Fruit fly (Drosophila melanogaster) S2 (cell line): ENCODE data around the gene mat.
"Not testable (repeated sequence)": the region's sequence is repeated elsewhere in the genome, so short reads cannot be mapped to it uniquely, and the experiment has no call there.

Experiments used
- CG8478 ChIP-seq: fragments of >200 bp; optimal IDR thresholded peaks from 2 replicates; lab custom pipeline; 2018
- CTCF ChIP-seq, 2 experiments: fragments of >200 bp; optimal IDR thresholded peaks; 2 replicates each; lab custom pipeline; 2018

The mat gene

DNA sequence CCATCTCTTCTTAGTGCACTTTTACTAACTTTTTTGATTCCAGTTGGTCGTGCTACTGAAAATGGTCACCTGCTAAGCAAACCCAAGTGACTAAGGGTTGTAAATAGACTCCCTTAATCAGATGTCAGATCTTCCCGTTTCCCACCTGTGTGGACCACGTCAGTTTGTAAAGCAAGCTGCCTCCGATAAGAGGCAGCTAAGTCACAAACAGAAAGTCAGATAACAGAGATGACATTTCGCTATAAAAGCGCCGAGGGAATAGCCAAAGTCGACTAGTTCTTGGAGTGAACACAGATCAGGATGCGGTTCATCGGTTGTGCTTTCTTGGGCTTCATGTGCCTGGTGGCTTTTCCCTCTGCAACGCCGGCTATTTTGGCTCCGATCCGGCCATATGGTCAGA lies at the start of gene mat:
mat (plus strand) TSS at position 301 of the 400 bp plus-strand sequence.
- TF ChIP-seq CG8478 (lab: Kevin White, UChicago) (no peak), CTCF (optimal IDR thresholded peaks at IDR 0.05; lab: Kevin White, UChicago) (no peak)

DNA sequence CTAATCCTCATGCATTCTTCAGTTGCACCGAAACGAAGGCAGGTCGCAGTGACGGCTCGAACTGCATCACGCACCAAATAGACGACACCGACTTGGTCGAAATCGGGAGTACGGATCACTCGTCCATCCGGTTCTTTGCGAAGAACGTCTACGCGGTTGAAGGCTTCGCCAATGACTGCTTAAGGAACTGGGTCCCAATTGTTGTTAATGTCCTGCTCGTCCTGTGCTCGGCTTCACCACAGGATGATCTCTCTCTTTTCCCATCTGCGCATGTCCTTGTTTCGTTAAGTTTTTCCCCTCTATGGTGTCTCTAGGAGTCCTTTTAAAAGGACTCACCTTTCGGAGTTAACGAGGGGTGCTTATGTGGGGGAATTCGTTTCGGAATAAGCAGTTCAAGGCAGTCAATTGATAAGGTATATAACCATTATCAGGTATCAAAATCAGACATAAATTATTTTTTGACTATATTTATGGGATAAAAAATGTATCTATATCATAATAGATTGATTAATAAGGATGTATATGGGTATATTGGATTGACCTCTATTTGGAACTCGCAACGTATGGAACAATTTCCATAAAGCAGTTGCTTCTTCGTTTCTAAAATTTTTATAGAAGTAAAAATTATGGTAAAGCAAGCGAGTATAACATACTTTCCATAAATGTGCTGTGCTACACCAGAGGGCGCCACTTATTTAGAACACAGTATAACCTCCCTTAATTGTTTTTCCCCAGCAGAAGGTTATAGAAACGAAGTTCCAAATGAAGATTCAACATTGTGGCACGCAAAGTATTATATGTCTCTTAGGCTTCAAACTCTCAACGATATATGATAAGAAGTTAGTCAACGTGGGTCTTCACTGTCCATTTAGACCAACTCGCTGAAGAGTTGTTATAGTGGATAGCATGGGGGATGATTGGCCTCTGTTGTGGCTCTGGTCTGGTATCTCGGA lies 45.4 kb upstream of the mat start, which contains the start of gene dpr20:
dpr20 (minus strand) TSS at position 186 of the 953 bp plus-strand sequence.
- TF ChIP-seq CTCF (optimal IDR thresholded peaks at IDR 0.05; lab: Kevin White, UChicago) (peak; percentile 85 to 87), CG8478 (lab: Kevin White, UChicago) (no peak)

DNA sequence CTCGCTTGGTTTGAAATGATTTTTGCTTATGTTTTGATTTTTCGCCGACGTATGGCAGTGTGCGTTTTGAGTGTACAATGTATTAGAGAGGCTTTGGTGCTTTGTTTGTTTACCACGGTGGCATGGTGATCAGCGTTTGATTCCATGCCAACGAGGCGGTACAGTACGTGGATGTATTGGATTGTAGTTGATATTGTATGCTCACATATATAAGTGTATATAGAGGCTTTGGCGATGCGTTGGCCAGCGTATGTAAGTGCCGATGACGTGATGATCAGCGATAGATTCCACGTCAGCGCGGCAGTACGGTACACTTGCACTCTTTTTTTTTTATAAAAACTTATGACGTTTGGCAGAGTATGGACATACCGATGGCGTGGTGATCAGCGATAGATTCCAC lies 37.6 kb upstream of the mat start, which contains the start of gene CG12502:
CG12502 (plus strand) TSS at position 301 of the 400 bp plus-strand sequence.
- TF ChIP-seq CG8478 (lab: Kevin White, UChicago); CTCF (optimal IDR thresholded peaks at IDR 0.05; lab: Kevin White, UChicago): not testable (repeated sequence)

DNA sequence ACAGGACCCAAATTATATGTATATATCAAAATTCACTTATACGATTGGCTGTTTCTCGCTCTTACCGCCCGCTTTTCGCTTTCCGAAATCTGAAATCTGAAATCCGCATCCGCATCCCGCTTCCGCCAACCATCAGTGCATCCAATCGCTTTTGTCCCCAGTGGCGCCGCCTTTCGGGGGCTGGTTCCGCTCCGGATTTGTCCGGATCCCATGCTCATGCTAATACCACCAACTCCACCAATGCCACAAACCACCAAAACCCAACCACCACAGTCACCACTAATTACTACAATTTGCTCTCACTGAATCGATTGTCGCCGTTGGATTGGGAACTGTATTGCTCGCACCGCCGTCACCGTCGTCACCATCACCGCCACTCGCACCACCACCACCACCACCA lies 33.9 kb upstream of the mat start:
- TF ChIP-seq CG8478 (lab: Kevin White, UChicago): no peak
- peak in 1 of 2 experiments; percentile 25 for TF ChIP-seq CTCF (optimal IDR thresholded peaks at IDR 0.05; lab: Kevin White, UChicago)

DNA sequence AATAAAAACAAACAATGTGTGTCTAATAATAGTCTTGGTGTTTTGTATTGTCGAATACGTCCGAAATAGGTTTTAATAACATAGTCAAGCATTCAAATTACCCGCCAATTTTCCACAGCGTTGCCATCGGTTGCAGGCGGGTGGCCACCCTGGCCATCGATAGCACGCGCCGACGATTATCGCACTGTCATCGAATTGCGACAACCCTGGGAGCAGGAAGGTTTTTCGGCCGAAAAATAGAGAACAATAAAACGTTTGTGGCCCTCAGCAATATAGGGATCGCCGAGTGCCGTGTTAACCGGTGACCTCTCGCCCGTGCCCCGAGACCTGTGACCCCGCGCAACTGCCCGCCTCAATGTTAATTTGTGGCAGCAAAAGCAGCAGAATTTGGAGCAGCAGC lies 31.0 kb upstream of the mat start, which contains the start of gene Usp10:
Usp10 (plus strand) TSS at position 187 of the 400 bp plus-strand sequence.
- TF ChIP-seq CG8478 (lab: Kevin White, UChicago): no peak
- TF ChIP-seq CTCF (optimal IDR thresholded peaks at IDR 0.05; lab: Kevin White, UChicago): peak in 1 of 2 experiments; percentile 38

DNA sequence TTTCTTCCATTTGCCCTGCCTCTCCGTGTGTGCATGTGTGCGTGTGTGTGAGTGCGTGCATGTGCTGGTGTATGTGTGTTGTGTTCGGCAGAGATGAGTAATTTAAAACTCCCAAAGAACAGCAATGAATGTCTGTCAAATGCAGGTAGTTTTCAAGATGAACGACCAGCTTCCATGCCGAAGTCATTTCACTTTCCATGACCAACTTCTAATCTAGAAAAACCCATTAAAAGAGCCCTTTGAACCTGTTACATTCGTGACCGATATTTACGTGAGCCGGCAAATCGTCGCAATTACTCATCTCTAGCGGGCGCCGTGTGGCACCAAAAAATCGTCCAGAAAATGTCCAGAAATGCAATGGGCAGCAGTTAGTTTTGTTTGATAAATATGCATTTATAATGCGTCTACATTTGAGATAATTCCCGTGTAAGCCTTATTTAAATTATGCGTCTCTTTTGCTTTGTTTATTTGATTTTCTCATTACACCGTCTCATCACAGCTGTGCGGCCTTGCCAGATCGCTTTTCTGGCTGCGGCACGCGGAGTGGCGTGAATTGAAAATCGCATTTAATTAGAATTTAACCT lies 30.2 kb upstream of the mat start:
- TF ChIP-seq CTCF (optimal IDR thresholded peaks at IDR 0.05; lab: Kevin White, UChicago) (no peak), CG8478 (lab: Kevin White, UChicago) (no peak)

DNA sequence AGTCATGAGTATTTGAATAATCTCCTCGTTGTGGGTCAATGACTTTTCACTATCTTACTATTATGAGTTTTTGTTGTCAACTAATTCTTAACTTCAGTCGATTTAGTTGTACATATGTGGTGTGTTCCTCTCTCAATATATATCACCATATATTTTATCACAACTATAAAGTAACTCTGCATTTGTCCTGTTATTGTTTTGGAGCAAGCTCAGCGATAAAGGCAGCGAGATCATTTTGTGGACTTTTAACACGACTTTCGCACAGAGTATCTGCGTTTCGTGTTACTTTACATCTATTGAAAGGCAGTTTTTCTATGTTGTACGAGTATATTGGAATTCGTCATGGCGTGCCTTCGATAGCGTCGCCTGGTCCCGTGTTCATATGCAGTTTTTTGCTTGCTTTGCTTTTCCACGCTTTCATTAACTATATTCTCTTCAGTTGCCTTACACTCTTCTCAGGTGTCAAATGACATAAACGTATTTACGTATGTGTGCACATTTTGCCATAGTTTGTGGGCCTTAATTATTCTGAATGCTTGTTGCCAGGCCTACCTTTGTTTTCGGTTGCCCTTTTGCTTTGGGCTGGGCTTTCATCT lies 27.2 kb upstream of the mat start:
- no peak for TF ChIP-seq CTCF (optimal IDR thresholded peaks at IDR 0.05; lab: Kevin White, UChicago)

DNA sequence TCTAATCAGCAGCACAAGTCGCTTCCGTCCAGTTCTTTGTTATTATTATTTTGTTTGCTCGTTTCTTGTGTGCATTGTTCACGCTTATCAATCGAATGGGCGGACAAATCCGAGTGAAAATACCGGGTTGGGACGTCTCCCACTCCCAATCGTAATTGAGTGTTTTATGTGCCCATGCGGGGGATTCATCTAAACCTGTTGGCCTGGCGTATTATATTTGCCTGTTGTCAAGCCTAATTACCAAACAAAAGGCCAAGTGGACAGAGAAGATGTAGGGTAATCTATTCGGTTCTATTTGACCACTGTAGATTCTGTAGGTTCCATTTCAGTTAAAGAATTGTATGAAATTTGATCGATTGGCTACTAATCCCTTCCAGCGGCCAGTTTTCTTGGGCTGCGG lies 26.6 kb upstream of the mat start:
- TF ChIP-seq CG8478 (lab: Kevin White, UChicago) (no peak), CTCF (optimal IDR thresholded peaks at IDR 0.05; lab: Kevin White, UChicago) (no peak)

DNA sequence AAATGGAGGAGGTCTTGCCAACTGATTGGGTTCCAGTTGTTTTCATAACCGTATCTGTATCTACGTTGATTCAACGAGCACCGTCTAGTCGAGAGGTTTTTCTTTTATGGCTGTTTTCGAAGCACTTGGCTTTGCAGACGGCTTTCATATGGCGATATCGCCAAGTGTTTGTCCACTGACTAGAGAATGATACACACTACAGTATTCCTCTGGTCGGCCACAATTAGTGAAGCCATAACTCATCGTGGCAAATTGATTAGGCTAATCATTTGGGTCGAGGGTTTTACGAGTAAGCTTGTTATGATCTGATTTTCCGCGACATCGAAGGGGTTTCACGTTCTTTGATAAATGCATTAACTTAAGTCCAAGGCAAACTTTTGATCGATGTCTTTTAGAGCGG lies 26.0 kb upstream of the mat start:
- no peak for TF ChIP-seq CG8478 (lab: Kevin White, UChicago)
- no peak for TF ChIP-seq CTCF (optimal IDR thresholded peaks at IDR 0.05; lab: Kevin White, UChicago)

DNA sequence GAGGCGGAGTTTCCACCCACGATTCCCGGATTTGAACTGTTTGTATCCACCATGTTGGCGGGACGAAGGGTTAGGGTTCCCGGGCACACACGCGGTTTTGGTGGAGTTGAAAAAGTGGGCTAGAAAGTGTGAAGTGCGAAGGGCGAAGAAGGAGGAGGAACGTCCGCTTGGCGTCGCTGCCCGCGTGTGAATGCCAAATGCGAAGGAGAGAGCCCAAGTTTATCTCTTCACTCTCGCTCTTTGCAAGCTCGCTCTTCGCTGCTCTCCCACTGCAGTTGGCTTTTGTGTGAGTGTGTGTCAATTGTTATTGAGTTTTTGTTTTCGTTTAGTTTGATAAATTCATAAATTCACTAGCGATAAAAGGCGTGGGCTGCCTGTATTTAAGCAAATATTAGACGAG lies 21.8 kb upstream of the mat start:
- no peak for TF ChIP-seq CTCF (optimal IDR thresholded peaks at IDR 0.05; lab: Kevin White, UChicago)
- TF ChIP-seq CG8478 (lab: Kevin White, UChicago): no peak

DNA sequence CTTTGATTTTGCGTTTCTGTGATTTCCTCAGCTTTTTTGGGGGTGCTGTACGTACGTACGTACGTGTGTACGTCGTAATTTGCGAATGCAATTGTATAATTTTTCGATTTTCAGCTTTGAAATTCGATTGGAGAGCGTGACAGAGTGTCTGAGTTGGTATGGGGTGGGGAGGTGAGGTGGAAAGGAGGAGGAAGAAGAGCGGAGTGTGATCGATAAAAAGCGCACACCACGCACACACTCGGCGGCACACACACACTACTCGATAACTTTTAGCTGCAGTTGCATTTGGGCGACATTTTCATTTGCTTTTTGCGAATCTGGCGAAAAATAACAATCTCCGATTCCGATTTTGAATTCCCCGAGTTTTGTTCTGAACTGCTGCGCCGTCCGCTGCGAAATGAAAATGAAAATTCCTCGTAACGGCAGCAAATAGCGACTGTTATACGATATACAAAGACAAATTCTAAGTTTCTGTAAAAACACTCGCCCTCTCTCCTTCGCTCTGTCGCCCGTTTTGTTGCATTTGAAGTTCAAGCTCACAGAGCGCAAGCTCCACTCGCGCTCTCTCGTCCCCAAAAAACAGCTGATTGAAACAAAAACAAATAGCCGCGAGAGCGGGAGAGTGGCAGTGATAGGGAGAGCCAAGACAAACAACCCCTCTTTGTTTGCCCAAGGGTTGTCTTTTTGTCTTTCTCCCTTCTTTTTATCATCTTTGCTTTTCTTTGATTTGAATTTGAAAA lies 21.0 kb upstream of the mat start, which contains the start of gene CG13907:
CG13907 (minus strand) TSS at position 518 of the 740 bp plus-strand sequence.
- TF ChIP-seq CG8478 (lab: Kevin White, UChicago): no peak
- TF ChIP-seq CTCF (optimal IDR thresholded peaks at IDR 0.05; lab: Kevin White, UChicago): no peak

DNA sequence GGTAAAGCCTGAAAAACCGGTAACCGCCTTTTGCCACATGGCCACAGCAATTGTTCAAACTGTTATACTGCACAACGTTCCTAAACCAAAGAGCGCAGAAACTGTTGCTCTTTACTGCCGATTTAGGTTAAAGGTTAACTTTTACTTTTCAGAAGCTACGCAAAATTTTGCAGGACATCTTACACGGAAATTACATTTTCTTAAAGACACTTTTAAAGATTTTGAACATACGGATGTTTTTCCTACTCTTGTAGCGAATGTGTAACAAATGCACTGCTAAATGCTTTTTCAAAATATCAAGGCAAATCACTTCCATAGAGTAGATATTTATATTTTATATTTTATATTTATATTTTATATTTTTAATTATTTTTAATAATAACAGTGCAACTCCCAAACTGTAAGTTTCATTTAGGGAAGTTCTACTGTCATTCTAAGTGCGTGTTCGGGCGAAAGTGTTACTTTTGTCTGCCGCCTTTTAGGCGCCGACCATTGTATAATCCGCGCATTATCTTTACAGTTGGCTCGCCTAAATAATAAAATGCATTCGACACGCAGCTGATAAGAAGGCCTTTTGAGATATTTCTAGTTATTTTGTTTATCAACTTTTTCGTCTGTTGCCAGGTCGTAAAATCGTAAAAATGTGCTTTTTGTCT lies 20.3 kb upstream of the mat start:
- TF ChIP-seq CG8478 (lab: Kevin White, UChicago): no peak

DNA sequence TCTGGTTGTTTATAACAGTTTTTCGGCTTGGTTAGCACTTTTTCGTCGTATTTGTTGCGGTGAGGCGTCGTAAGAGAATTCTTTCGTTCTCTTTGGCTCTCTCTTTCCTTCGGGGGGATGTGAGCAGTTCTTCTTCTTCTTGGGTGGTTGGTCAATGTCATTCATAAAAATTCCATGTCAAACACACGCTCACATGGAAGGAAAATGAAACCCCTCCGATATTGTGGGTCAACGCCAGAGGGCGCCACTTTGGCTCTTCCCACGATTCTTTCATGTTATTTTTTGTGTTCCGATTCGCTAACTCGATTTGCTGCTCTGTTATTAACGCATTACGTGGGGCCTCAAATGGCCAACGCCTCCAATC lies 19.8 kb upstream of the mat start:
- peak; percentile 84 to 88 for TF ChIP-seq CTCF (optimal IDR thresholded peaks at IDR 0.05; lab: Kevin White, UChicago)
- TF ChIP-seq CG8478 (lab: Kevin White, UChicago): no peak

DNA sequence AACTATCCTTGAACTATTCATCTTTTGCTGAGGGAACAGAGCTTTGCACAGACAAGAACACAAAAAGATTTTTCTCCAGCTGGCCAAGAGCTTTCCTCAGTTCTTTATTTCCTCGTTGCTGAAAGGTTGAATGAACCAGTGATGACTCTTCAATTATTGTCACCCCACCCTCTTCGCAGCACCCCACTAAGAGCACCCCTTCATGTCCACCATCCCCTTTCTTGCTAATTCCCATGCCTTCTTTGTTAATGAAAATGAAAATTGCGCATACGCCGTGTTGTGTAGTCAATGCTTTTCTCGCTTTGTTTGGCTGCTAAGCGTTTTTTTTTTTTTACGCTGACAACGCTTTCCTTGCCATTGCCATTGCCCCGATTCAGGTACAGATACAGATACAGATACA lies 18.9 kb upstream of the mat start:
- no peak for TF ChIP-seq CG8478 (lab: Kevin White, UChicago)
- no peak for TF ChIP-seq CTCF (optimal IDR thresholded peaks at IDR 0.05; lab: Kevin White, UChicago)
